Fruit fly (Drosophila melanogaster) whole organism, embryonic: ENCODE results near the gene CG9757.

Source experiments
- Atf6 ChIP-seq: fragments of 200-800 bp; sonication (Bioruptor generic); IDR thresholded peaks from 2 replicates; pipeline ENCODE4 v1.3.6; 2022; ENCODE audit warnings: missing biosample characterization, missing genetic modification characterization
- Blimp-1 ChIP-seq: fragments of 200-800 bp; sonication (Bioruptor generic); optimal IDR thresholded peaks from 3 replicates; lab custom pipeline; 2018; ENCODE audit warnings: missing biosample characterization, missing genetic modification characterization, mild to moderate bottlenecking, moderate library complexity, missing genetic modification reagents
- BtbVII ChIP-seq: fragments of 200-800 bp; sonication (Bioruptor generic); optimal IDR thresholded peaks from 3 replicates; lab custom pipeline; 2017; ENCODE audit warnings: missing biosample characterization, mild to moderate bottlenecking, missing genetic modification characterization
- CG12659 ChIP-seq: fragments of 200-800 bp; sonication (Bioruptor generic); optimal IDR thresholded peaks from 3 replicates; lab custom pipeline; 2017; ENCODE audit warnings: mild to moderate bottlenecking, missing biosample characterization, missing genetic modification reagents, missing genetic modification characterization
- CG15514 ChIP-seq: fragments of 200-800 bp; sonication (Bioruptor generic); optimal IDR thresholded peaks from 3 replicates; lab custom pipeline; 2017; ENCODE audit warnings: missing biosample characterization, missing genetic modification characterization, mild to moderate bottlenecking, moderate library complexity, missing genetic modification reagents
- CG16779 ChIP-seq: fragments of 200-800 bp; sonication (Bioruptor generic); IDR thresholded peaks from 2 replicates; pipeline ENCODE4 v1.3.6; 2022; ENCODE audit warnings: missing biosample characterization, missing genetic modification characterization
- CG2120 ChIP-seq: fragments of 200-800 bp; sonication (Bioruptor generic); optimal IDR thresholded peaks from 3 replicates; lab custom pipeline; 2016; ENCODE audit warnings: missing biosample characterization, missing genetic modification characterization
- CG2202 ChIP-seq: fragments of 200-800 bp; sonication (Bioruptor generic); optimal IDR thresholded peaks from 2 replicates; lab custom pipeline; 2018; ENCODE audit warnings: missing biosample characterization, mild to moderate bottlenecking, missing genetic modification characterization
- CG31441 ChIP-seq: fragments of 200-800 bp; sonication (Bioruptor generic); IDR thresholded peaks from 2 replicates; pipeline ENCODE4 v1.3.6; 2022; ENCODE audit warnings: missing biosample characterization, missing genetic modification characterization
- CG32532 ChIP-seq: fragments of 200-800 bp; sonication (Bioruptor generic); IDR thresholded peaks from 2 replicates; pipeline ENCODE4 v1.3.6; 2022; ENCODE audit warnings: missing biosample characterization, missing genetic modification characterization
- CG4328 ChIP-seq: fragments of 200-800 bp; sonication (Bioruptor generic); optimal IDR thresholded peaks from 3 replicates; lab custom pipeline; 2017; ENCODE audit warnings: missing biosample characterization, missing genetic modification reagents, missing genetic modification characterization
- CG4730 ChIP-seq: fragments of 200-800 bp; sonication (Bioruptor generic); IDR thresholded peaks from 2 replicates; pipeline ENCODE4 v1.3.6; 2022; ENCODE audit warnings: missing biosample characterization, missing genetic modification characterization
- CG5180 ChIP-seq: fragments of 200-800 bp; sonication (Bioruptor generic); optimal IDR thresholded peaks from 3 replicates; lab custom pipeline; 2017; ENCODE audit warnings: missing biosample characterization, missing genetic modification characterization, mild to moderate bottlenecking, moderate library complexity, missing genetic modification reagents
- CG6791 ChIP-seq: fragments of 200-800 bp; sonication (Bioruptor generic); IDR thresholded peaks from 3 replicates; pipeline ENCODE4 v1.3.6; 2022; ENCODE audit warnings: missing biosample characterization, missing genetic modification characterization; ENCODE audit not compliant: partially characterized antibody
- CG7928 ChIP-seq: fragments of 200-800 bp; sonication (Bioruptor generic); optimal IDR thresholded peaks from 2 replicates; lab custom pipeline; 2017; ENCODE audit warnings: missing biosample characterization, mild to moderate bottlenecking, missing genetic modification characterization
- CG8359 ChIP-seq: fragments of 200-800 bp; sonication (Bioruptor generic); optimal IDR thresholded peaks from 2 replicates; lab custom pipeline; 2017; ENCODE audit warnings: missing biosample characterization, mild to moderate bottlenecking, missing genetic modification characterization, borderline replicate concordance
- CG8924 ChIP-seq: fragments of 200-800 bp; optimal IDR thresholded peaks from 3 replicates; lab custom pipeline; 2019; ENCODE audit warnings: missing biosample characterization, mild to moderate bottlenecking, missing genetic modification characterization, moderate library complexity
- Dek ChIP-seq: fragments of 200-800 bp; sonication (Bioruptor generic); optimal IDR thresholded peaks from 3 replicates; lab custom pipeline; 2019; ENCODE audit warnings: missing biosample characterization, mild to moderate bottlenecking, missing genetic modification characterization, moderate library complexity
- Dp ChIP-seq: fragments of 200-800 bp; sonication (Bioruptor generic); optimal IDR thresholded peaks from 2 replicates; lab custom pipeline; 2018; ENCODE audit warnings: missing biosample characterization, mild to moderate bottlenecking, missing genetic modification characterization, moderate library complexity
- Gsc ChIP-seq: fragments of 200-800 bp; sonication (Bioruptor generic); IDR thresholded peaks from 2 replicates; pipeline ENCODE4 v1.3.6; 2022; ENCODE audit warnings: missing biosample characterization, missing genetic modification characterization
- Gug ChIP-seq: fragments of 200-800 bp; sonication (Bioruptor generic); IDR thresholded peaks from 4 replicates; pipeline ENCODE4 v1.3.6; 2022; ENCODE audit warnings: missing biosample characterization, missing genetic modification characterization
- H15 ChIP-seq: fragments of 200-800 bp; sonication (Bioruptor generic); IDR thresholded peaks from 3 replicates; pipeline ENCODE4 v1.3.6; 2022; ENCODE audit warnings: missing biosample characterization, missing genetic modification characterization
- HLHmδ ChIP-seq: fragments of 200-800 bp; sonication (Bioruptor generic); optimal IDR thresholded peaks from 2 replicates; lab custom pipeline; 2018; ENCODE audit warnings: missing biosample characterization, mild to moderate bottlenecking, missing genetic modification characterization, moderate library complexity
- Myb ChIP-seq: fragments of 200-800 bp; sonication (Bioruptor generic); optimal IDR thresholded peaks from 2 replicates; lab custom pipeline; 2016; ENCODE audit warnings: missing biosample characterization, missing genetic modification characterization
- NC2α ChIP-seq: fragments of 200-800 bp; sonication (Bioruptor generic); optimal IDR thresholded peaks from 2 replicates; lab custom pipeline; 2016; ENCODE audit warnings: missing biosample characterization, missing genetic modification characterization
- Scr ChIP-seq: fragments of 200-800 bp; sonication (Bioruptor generic); IDR thresholded peaks from 2 replicates; pipeline ENCODE4 v1.3.6; 2022; ENCODE audit warnings: missing biosample characterization, missing genetic modification characterization; ENCODE audit not compliant: partially characterized antibody
- Sin3A ChIP-seq: fragments of >200 bp; optimal IDR thresholded peaks from 2 replicates; lab custom pipeline; 2018
- Six4 ChIP-seq: fragments of 200-800 bp; sonication (Bioruptor generic); optimal IDR thresholded peaks from 2 replicates; lab custom pipeline; 2016; ENCODE audit warnings: missing biosample characterization, missing genetic modification characterization
- Trl ChIP-seq, 3 experiments: fragments of >200 bp in 2 of 3; fragments of 200-800 bp in 1 of 3; sonication (Bioruptor generic) in 1 of 3; optimal IDR thresholded peaks; 2 replicates in 1 of 3; 3 replicates in 2 of 3; lab custom pipeline; 2016 to 2017; ENCODE audit warnings: missing biosample characterization in 1 of 3, missing genetic modification characterization in 1 of 3
- Vsx1 ChIP-seq: fragments of 200-800 bp; sonication (Bioruptor generic); optimal IDR thresholded peaks from 2 replicates; lab custom pipeline; 2017; ENCODE audit warnings: missing biosample characterization, mild to moderate bottlenecking, missing genetic modification characterization, missing genetic modification reagents
- YL-1 ChIP-seq: fragments of 200-800 bp; sonication (Bioruptor generic); optimal IDR thresholded peaks from 3 replicates; lab custom pipeline; 2017; ENCODE audit warnings: missing biosample characterization, mild to moderate bottlenecking, missing genetic modification characterization
- abd-A ChIP-seq: fragments of 200-800 bp; sonication (Bioruptor generic); optimal IDR thresholded peaks from 3 replicates; lab custom pipeline; 2019; ENCODE audit warnings: missing biosample characterization, mild to moderate bottlenecking, missing genetic modification characterization, moderate library complexity
- ara ChIP-seq: fragments of 200-800 bp; sonication (Bioruptor generic); IDR thresholded peaks from 2 replicates; pipeline ENCODE4 v1.3.6; 2022; ENCODE audit warnings: missing biosample characterization, missing genetic modification characterization
- da ChIP-seq: fragments of 200-800 bp; sonication (Bioruptor generic); optimal IDR thresholded peaks from 2 replicates; lab custom pipeline; 2016; ENCODE audit warnings: missing biosample characterization, missing genetic modification characterization
- dpn ChIP-seq, 2 experiments: fragments of 200-800 bp; sonication (Bioruptor generic); optimal IDR thresholded peaks; 3 replicates each; lab custom pipeline; 2016; ENCODE audit warnings: missing biosample characterization in 2 of 2, missing genetic modification characterization in 2 of 2
- en ChIP-seq: fragments of 200-800 bp; sonication (Bioruptor generic); optimal IDR thresholded peaks from 2 replicates; lab custom pipeline; 2016; ENCODE audit warnings: missing biosample characterization, missing genetic modification characterization
- eve ChIP-seq, 2 experiments: fragments of >200 bp; optimal IDR thresholded peaks; 2 replicates each; lab custom pipeline; 2017; ENCODE audit warnings: missing biosample characterization in 2 of 2, missing genetic modification characterization in 2 of 2
- fd102C ChIP-seq: fragments of 200-800 bp; sonication (Bioruptor generic); optimal IDR thresholded peaks from 2 replicates; lab custom pipeline; 2018; ENCODE audit warnings: missing biosample characterization, mild to moderate bottlenecking, missing genetic modification characterization, moderate library complexity
- gce ChIP-seq: fragments of 200-800 bp; sonication (Bioruptor generic); IDR thresholded peaks from 3 replicates; pipeline ENCODE4 v1.3.6; 2022; ENCODE audit warnings: missing biosample characterization, missing genetic modification characterization
- her ChIP-seq: fragments of 200-800 bp; sonication (Bioruptor generic); optimal IDR thresholded peaks from 2 replicates; lab custom pipeline; 2016; ENCODE audit warnings: missing biosample characterization, missing genetic modification characterization
- insv ChIP-seq, 2 experiments: fragments of 200-800 bp; sonication (Bioruptor generic); optimal IDR thresholded peaks; 3 replicates each; lab custom pipeline; 2016 to 2018; ENCODE audit warnings: missing biosample characterization in 2 of 2, missing genetic modification characterization in 2 of 2
- jing ChIP-seq: fragments of 200-800 bp; sonication (Bioruptor generic); optimal IDR thresholded peaks from 2 replicates; lab custom pipeline; 2018; ENCODE audit warnings: missing biosample characterization, mild to moderate bottlenecking, missing genetic modification characterization
- oc ChIP-seq: fragments of 200-800 bp; sonication (Bioruptor generic); optimal IDR thresholded peaks from 2 replicates; lab custom pipeline; 2018; ENCODE audit warnings: missing biosample characterization, mild to moderate bottlenecking, missing genetic modification characterization, moderate library complexity
- p53 ChIP-seq: fragments of 200-800 bp; sonication (Bioruptor generic); optimal IDR thresholded peaks from 2 replicates; lab custom pipeline; 2016; ENCODE audit warnings: missing biosample characterization, missing genetic modification characterization
- ro ChIP-seq: fragments of 200-800 bp; sonication (Bioruptor generic); IDR thresholded peaks from 2 replicates; pipeline ENCODE4 v1.3.6; 2022; ENCODE audit warnings: missing biosample characterization, missing genetic modification characterization
- seq ChIP-seq: fragments of 200-800 bp; sonication (Bioruptor generic); IDR thresholded peaks from 2 replicates; pipeline ENCODE4 v1.3.6; 2022; ENCODE audit warnings: missing biosample characterization, missing genetic modification characterization
- sna ChIP-seq: fragments of 200-800 bp; sonication (Bioruptor generic); IDR thresholded peaks from 2 replicates; pipeline ENCODE4 v1.3.6; 2022; ENCODE audit warnings: missing biosample characterization, missing genetic modification characterization; ENCODE audit not compliant: partially characterized antibody
- vfl ChIP-seq: fragments of 200-800 bp; sonication (Bioruptor generic); optimal IDR thresholded peaks from 2 replicates; lab custom pipeline; 2016; ENCODE audit warnings: missing biosample characterization, missing genetic modification characterization
- wdn ChIP-seq: fragments of 200-800 bp; sonication (Bioruptor generic); IDR thresholded peaks from 2 replicates; pipeline ENCODE4 v1.3.6; 2022; ENCODE audit warnings: missing biosample characterization, missing genetic modification characterization

Gene CG9757

dm6 chr3R:13659865-13660738 lies 47.9 kb upstream of the CG9757 start, which contains the start of gene Hrb87F (continued):
- TF ChIP-seq HLHmδ (GFP tag; lab: Kevin White, UChicago) (peak; percentile 52), jing (GFP tag; lab: Kevin White, UChicago) (no peak), CG5180 (GFP tag; lab: Kevin White, UChicago) (no peak), en (GFP tag; lab: Kevin White, UChicago) (no peak), Dp (GFP tag; lab: Kevin White, UChicago) (no peak), CG7928 (GFP tag; lab: Kevin White, UChicago) (no peak), CG4328 (GFP tag; lab: Kevin White, UChicago) (no peak), Dek (tag; lab: Kevin White, UChicago) (no peak), BtbVII (GFP tag; lab: Kevin White, UChicago) (no peak), CG31441 (GFP tag; lab: Robert Waterston, UW) (0 out of 2 replicates have a peak, but pooled peaks have one; percentile 5), CG8359 (GFP tag; lab: Kevin White, UChicago) (no peak), Blimp-1 (GFP tag; lab: Kevin White, UChicago) (no peak), dpn (GFP tag; optimal IDR thresholded peaks at IDR 0.05; lab: Kevin White, UChicago) (no peak), ara (GFP tag; lab: Robert Waterston, UW) (no peak), CG12659 (peak; percentile 82), Vsx1 (no peak), Sin3A (peak; percentile 47), vfl (GFP tag; lab: Kevin White, UChicago) (no peak), CG6791 (GFP tag; lab: Robert Waterston, UW) (no peak), YL-1 (GFP tag; lab: Kevin White, UChicago) (peak; percentile 67), oc (tag; lab: Kevin White, UChicago) (no peak), Trl (optimal IDR thresholded peaks at IDR 0.05; lab: Kevin White, UChicago) (no peak), Trl (GFP tag; optimal IDR thresholded peaks at IDR 0.05; lab: Kevin White, UChicago) (no peak), da (no peak), Six4 (GFP tag; lab: Kevin White, UChicago) (no peak), CG15514 (GFP tag; lab: Kevin White, UChicago) (peak; percentile 28), CG8924 (tag; lab: Kevin White, UChicago) (peak; percentile 28), p53 (no peak), CG4730 (GFP tag; lab: Robert Waterston, UW) (no peak), CG32532 (peak; percentile 49), wdn (GFP tag; lab: Robert Waterston, UW) (no peak), fd102C (GFP tag; lab: Kevin White, UChicago) (no peak), abd-A (no peak), seq (GFP tag; lab: Robert Waterston, UW) (no peak), NC2α (no peak), CG16779 (GFP tag; lab: Robert Waterston, UW) (no peak), gce (no peak), H15 (GFP tag; lab: Robert Waterston, UW) (no peak), ro (GFP tag; lab: Robert Waterston, UW) (no peak), insv (GFP tag; optimal IDR thresholded peaks at IDR 0.05; lab: Kevin White, UChicago) (no peak), Gsc (GFP tag; lab: Robert Waterston, UW) (no peak), Atf6 (no peak), Scr (peak; percentile 19; the same call in 1 of the 2 replicates), Gug (GFP tag; lab: Robert Waterston, UW) (no peak; the same call in 3 of the 4 replicates), her (GFP tag; lab: Kevin White, UChicago) (peak; percentile 29), CG2120 (GFP tag; lab: Kevin White, UChicago) (no peak), sna (GFP tag; lab: Robert Waterston, UW) (no peak), eve (GFP tag; optimal IDR thresholded peaks at IDR 0.05; lab: Kevin White, UChicago) (no peak), Myb (no peak), CG2202 (tag; lab: Kevin White, UChicago) (no peak)
